Fruit fly (Drosophila melanogaster) whole organism, embryonic: ENCODE data around the gene CG6660.

Experiments
- ATbp ChIP-seq: fragments of 200-800 bp; sonication (Bioruptor generic); optimal IDR thresholded peaks from 2 replicates; lab custom pipeline; 2017; ENCODE audit warnings: missing biosample characterization, mild to moderate bottlenecking, missing genetic modification characterization, missing genetic modification reagents
- Blimp-1 ChIP-seq: fragments of 200-800 bp; sonication (Bioruptor generic); optimal IDR thresholded peaks from 3 replicates; lab custom pipeline; 2018; ENCODE audit warnings: missing biosample characterization, missing genetic modification characterization, mild to moderate bottlenecking, moderate library complexity, missing genetic modification reagents
- CG10267 ChIP-seq: fragments of 200-800 bp; sonication (Bioruptor generic); optimal IDR thresholded peaks from 2 replicates; lab custom pipeline; 2018; ENCODE audit warnings: missing biosample characterization, mild to moderate bottlenecking, missing genetic modification characterization, moderate library complexity
- CG13123 ChIP-seq: fragments of 200-800 bp; sonication (Bioruptor generic); optimal IDR thresholded peaks from 2 replicates; lab custom pipeline; 2016; ENCODE audit warnings: missing biosample characterization, missing genetic modification characterization
- CG14667 ChIP-seq: fragments of 200-800 bp; sonication (Bioruptor generic); IDR thresholded peaks from 2 replicates; pipeline ENCODE4 v1.3.6; 2022; ENCODE audit warnings: missing biosample characterization, missing genetic modification characterization
- CG14710 ChIP-seq: fragments of 200-800 bp; sonication (Bioruptor generic); optimal IDR thresholded peaks from 3 replicates; lab custom pipeline; 2019; ENCODE audit warnings: missing biosample characterization, mild to moderate bottlenecking, missing genetic modification characterization, moderate library complexity
- CG15696 ChIP-seq: fragments of 200-800 bp; sonication (Bioruptor generic); optimal IDR thresholded peaks from 2 replicates; lab custom pipeline; 2019; ENCODE audit warnings: missing biosample characterization, mild to moderate bottlenecking, missing genetic modification characterization, moderate library complexity
- CG17359 ChIP-seq: fragments of 200-800 bp; sonication (Bioruptor generic); optimal IDR thresholded peaks from 3 replicates; lab custom pipeline; 2018; ENCODE audit warnings: missing biosample characterization, mild to moderate bottlenecking, missing genetic modification characterization, moderate library complexity
- CG17361 ChIP-seq: fragments of 200-800 bp; sonication (Bioruptor generic); IDR thresholded peaks from 3 replicates; pipeline ENCODE4 v1.3.6; 2022; ENCODE audit warnings: missing biosample characterization, missing genetic modification characterization
- CG18262 ChIP-seq: fragments of 200-800 bp; optimal IDR thresholded peaks from 3 replicates; lab custom pipeline; 2019; ENCODE audit warnings: missing biosample characterization, mild to moderate bottlenecking, missing genetic modification characterization, moderate library complexity
- CG18599 ChIP-seq: fragments of 200-800 bp; sonication (Bioruptor generic); optimal IDR thresholded peaks from 3 replicates; lab custom pipeline; 2017; ENCODE audit warnings: missing biosample characterization, missing genetic modification characterization, mild to moderate bottlenecking, moderate library complexity, missing genetic modification reagents
- CG2202 ChIP-seq: fragments of 200-800 bp; sonication (Bioruptor generic); optimal IDR thresholded peaks from 2 replicates; lab custom pipeline; 2018; ENCODE audit warnings: missing biosample characterization, mild to moderate bottlenecking, missing genetic modification characterization
- CG2712 ChIP-seq: fragments of 200-800 bp; optimal IDR thresholded peaks from 3 replicates; lab custom pipeline; 2019; ENCODE audit warnings: missing biosample characterization, mild to moderate bottlenecking, missing genetic modification characterization, moderate library complexity
- CG31224 ChIP-seq: fragments of 200-800 bp; sonication (Bioruptor generic); IDR thresholded peaks from 2 replicates; pipeline ENCODE4 v1.3.6; 2022; ENCODE audit warnings: missing biosample characterization, missing genetic modification characterization
- CG32767 ChIP-seq: fragments of 200-800 bp; sonication (Bioruptor generic); IDR thresholded peaks from 2 replicates; pipeline ENCODE4 v1.3.6; 2022; ENCODE audit warnings: missing biosample characterization, missing genetic modification characterization
- CG4820 ChIP-seq: fragments of 200-800 bp; sonication (Bioruptor generic); optimal IDR thresholded peaks from 3 replicates; lab custom pipeline; 2016; ENCODE audit warnings: missing biosample characterization, missing genetic modification characterization
- CG6683 ChIP-seq: fragments of 200-800 bp; sonication (Bioruptor generic); optimal IDR thresholded peaks from 2 replicates; lab custom pipeline; 2017; ENCODE audit warnings: missing biosample characterization, mild to moderate bottlenecking, missing genetic modification characterization, missing genetic modification reagents
- CG6689 ChIP-seq: fragments of 200-800 bp; sonication (Bioruptor generic); IDR thresholded peaks from 2 replicates; pipeline ENCODE4 v1.3.6; 2022; ENCODE audit warnings: missing biosample characterization, missing genetic modification characterization
- CG9727 ChIP-seq: fragments of 200-800 bp; sonication (Bioruptor generic); optimal IDR thresholded peaks from 3 replicates; lab custom pipeline; 2017; ENCODE audit warnings: missing biosample characterization, mild to moderate bottlenecking, missing genetic modification characterization
- Dll ChIP-seq: fragments of 200-800 bp; sonication (Bioruptor generic); IDR thresholded peaks from 4 replicates; pipeline ENCODE4 v1.3.6; 2022; ENCODE audit warnings: missing biosample characterization, missing genetic modification characterization; ENCODE audit not compliant: partially characterized antibody
- Doc3 ChIP-seq: fragments of 200-800 bp; sonication (Bioruptor generic); IDR thresholded peaks from 3 replicates; pipeline ENCODE4 v1.3.6; 2022; ENCODE audit warnings: missing biosample characterization, missing genetic modification characterization; ENCODE audit not compliant: partially characterized antibody
- Elba2 ChIP-seq: fragments of 200-800 bp; sonication (Bioruptor generic); optimal IDR thresholded peaks from 3 replicates; lab custom pipeline; 2016; ENCODE audit warnings: missing biosample characterization, missing genetic modification characterization
- Hey ChIP-seq: fragments of 200-800 bp; sonication (Bioruptor generic); optimal IDR thresholded peaks from 3 replicates; lab custom pipeline; 2018; ENCODE audit warnings: missing biosample characterization, mild to moderate bottlenecking, missing genetic modification characterization
- MBD-R2 ChIP-seq: fragments of 200-800 bp; sonication (Bioruptor generic); IDR thresholded peaks from 2 replicates; pipeline ENCODE4 v1.3.6; 2022; ENCODE audit warnings: missing biosample characterization, missing genetic modification characterization
- Max ChIP-seq: fragments of 200-800 bp; sonication (Bioruptor generic); optimal IDR thresholded peaks from 2 replicates; lab custom pipeline; 2016; ENCODE audit warnings: missing biosample characterization, mild to moderate bottlenecking, missing genetic modification characterization
- Med ChIP-seq: fragments of 200-800 bp; sonication (Bioruptor generic); peaks from one replicate; lab custom pipeline; 2016; ENCODE audit warnings: missing biosample characterization, missing genetic modification characterization, mild to moderate bottlenecking, inconsistent platforms, moderate library complexity
- Rx ChIP-seq: fragments of 200-800 bp; sonication (Bioruptor generic); IDR thresholded peaks from 2 replicates; pipeline ENCODE4 v1.3.6; 2022; ENCODE audit warnings: missing biosample characterization, missing genetic modification characterization
- Sin3A ChIP-seq: fragments of >200 bp; optimal IDR thresholded peaks from 2 replicates; lab custom pipeline; 2018
- Sox102F ChIP-seq: fragments of 200-800 bp; sonication (Bioruptor generic); optimal IDR thresholded peaks from 2 replicates; lab custom pipeline; 2018; ENCODE audit warnings: missing biosample characterization, mild to moderate bottlenecking, missing genetic modification characterization, moderate library complexity
- Spps ChIP-seq: fragments of 200-800 bp; sonication (Bioruptor generic); optimal IDR thresholded peaks from 2 replicates; lab custom pipeline; 2018; ENCODE audit warnings: missing biosample characterization, mild to moderate bottlenecking, missing genetic modification characterization
- Taf1 ChIP-seq: fragments of 200-800 bp; sonication (Bioruptor generic); IDR thresholded peaks from 2 replicates; pipeline ENCODE4 v1.3.6; 2022; ENCODE audit warnings: missing biosample characterization, missing genetic modification characterization
- ab ChIP-seq: fragments of 200-800 bp; sonication (Bioruptor generic); optimal IDR thresholded peaks from 2 replicates; lab custom pipeline; 2016; ENCODE audit warnings: missing biosample characterization, missing genetic modification characterization
- bab2 ChIP-seq: fragments of 200-800 bp; sonication (Bioruptor generic); optimal IDR thresholded peaks from 2 replicates; lab custom pipeline; 2016; ENCODE audit warnings: missing biosample characterization, missing genetic modification characterization
- croc ChIP-seq: fragments of 200-800 bp; sonication (Bioruptor generic); conservative IDR thresholded peaks from 3 replicates; pipeline ENCODE4 v1.3.6; 2022; ENCODE audit warnings: missing biosample characterization, missing genetic modification characterization
- crol ChIP-seq: fragments of 200-800 bp; sonication (Bioruptor generic); IDR thresholded peaks from 2 replicates; pipeline ENCODE4 v1.3.6; 2022; ENCODE audit warnings: missing biosample characterization, missing genetic modification characterization
- fd96Cb ChIP-seq: fragments of 200-800 bp; sonication (Bioruptor generic); optimal IDR thresholded peaks from 2 replicates; lab custom pipeline; 2018; ENCODE audit warnings: missing biosample characterization, mild to moderate bottlenecking, missing genetic modification characterization, moderate library complexity
- fru ChIP-seq: fragments of >200 bp; optimal IDR thresholded peaks from 2 replicates; lab custom pipeline; 2017
- kay ChIP-seq: fragments of 200-800 bp; sonication (Bioruptor generic); optimal IDR thresholded peaks from 2 replicates; lab custom pipeline; 2016; ENCODE audit warnings: missing biosample characterization, missing genetic modification characterization
- lola ChIP-seq, 3 experiments: fragments of >200 bp in 2 of 3; fragments of 200-800 bp in 1 of 3; sonication (Bioruptor generic) in 1 of 3; optimal IDR thresholded peaks; 2 replicates each; lab custom pipeline; 2017 to 2019; ENCODE audit warnings: missing biosample characterization in 3 of 3, missing genetic modification characterization in 3 of 3, mild to moderate bottlenecking in 1 of 3, moderate library complexity in 1 of 3
- oc ChIP-seq: fragments of 200-800 bp; sonication (Bioruptor generic); optimal IDR thresholded peaks from 2 replicates; lab custom pipeline; 2018; ENCODE audit warnings: missing biosample characterization, mild to moderate bottlenecking, missing genetic modification characterization, moderate library complexity
- phol ChIP-seq: fragments of 200-800 bp; sonication (Bioruptor generic); optimal IDR thresholded peaks from 3 replicates; lab custom pipeline; 2018; ENCODE audit warnings: missing biosample characterization, mild to moderate bottlenecking, missing genetic modification characterization, moderate library complexity
- prd ChIP-seq, 3 experiments: fragments of >200 bp in 2 of 3; fragments of 200-800 bp in 1 of 3; sonication (Bioruptor generic) in 1 of 3; optimal IDR thresholded peaks in 2 of 3; IDR thresholded peaks in 1 of 3; 2 replicates in 2 of 3; 3 replicates in 1 of 3; pipeline versions ENCODE4 v1.3.6 to Lab custom; 2017 to 2022; ENCODE audit warnings: missing biosample characterization in 1 of 3, missing genetic modification characterization in 1 of 3
- pros ChIP-seq: fragments of 200-800 bp; sonication (Bioruptor generic); optimal IDR thresholded peaks from 3 replicates; lab custom pipeline; 2019; ENCODE audit warnings: missing biosample characterization, mild to moderate bottlenecking, missing genetic modification characterization, moderate library complexity
- psq ChIP-seq: fragments of 200-800 bp; sonication (Bioruptor generic); optimal IDR thresholded peaks from 2 replicates; lab custom pipeline; 2017; ENCODE audit warnings: missing biosample characterization, missing genetic modification characterization
- sens ChIP-seq: fragments of 200-800 bp; sonication (Bioruptor generic); peaks from one replicate; lab custom pipeline; 2016; ENCODE audit warnings: missing biosample characterization, missing genetic modification characterization
- sqz ChIP-seq: fragments of 200-800 bp; sonication (Bioruptor generic); optimal IDR thresholded peaks from 3 replicates; lab custom pipeline; 2018; ENCODE audit warnings: missing biosample characterization, mild to moderate bottlenecking, missing genetic modification characterization

The CG6660 gene

dm6 chr3R:22886832-22887231 lies 36.3 kb upstream of the CG6660 start (continued):
- peak; percentile 96 for TF ChIP-seq Hey (tag; lab: Kevin White, UChicago)
- peak; percentile 36 for TF ChIP-seq CG17359 (tag; lab: Kevin White, UChicago)
- no peak for TF ChIP-seq psq
- no peak for TF ChIP-seq CG2202
- TF ChIP-seq ab (GFP tag; lab: Kevin White, UChicago): no peak
- TF ChIP-seq oc (tag; lab: Kevin White, UChicago): peak; percentile 20
- no peak for TF ChIP-seq Spps (tag; lab: Kevin White, UChicago)
- no peak for TF ChIP-seq Taf1 (GFP tag; lab: Robert Waterston, UW)
- TF ChIP-seq CG10267 (tag; lab: Kevin White, UChicago): peak; percentile 52
- peak; percentile 44 for TF ChIP-seq CG14710
- no peak for TF ChIP-seq MBD-R2 (GFP tag; lab: Robert Waterston, UW)
- no peak for TF ChIP-seq Elba2 (GFP tag; lab: Kevin White, UChicago)
- TF ChIP-seq CG14667 (GFP tag; lab: Robert Waterston, UW): no peak
- TF ChIP-seq Rx: 0 out of 2 replicates have a peak, but pooled peaks have one; percentile 17
- peak; percentile 39 for TF ChIP-seq Sox102F
- no peak for TF ChIP-seq Doc3
- TF ChIP-seq sens (GFP tag; lab: Kevin White, UChicago): peak; percentile 81
- TF ChIP-seq CG18262 (tag; lab: Kevin White, UChicago): peak; percentile 55
- TF ChIP-seq CG9727 (GFP tag; lab: Kevin White, UChicago): peak; percentile 41
- peak in 1 of 3 experiments; percentile 61 for TF ChIP-seq lola (GFP tag; optimal IDR thresholded peaks at IDR 0.05; lab: Kevin White, UChicago)
- TF ChIP-seq kay (GFP tag; lab: Kevin White, UChicago): no peak
- no peak for TF ChIP-seq CG6683 (GFP tag; lab: Kevin White, UChicago)
- TF ChIP-seq CG31224 (GFP tag; lab: Robert Waterston, UW): no peak
- TF ChIP-seq fd96Cb (tag; lab: Kevin White, UChicago): peak; percentile 46
- TF ChIP-seq CG17361 (GFP tag; lab: Robert Waterston, UW): 0 out of 3 replicates have a peak, but pooled peaks have one; percentile 34
- TF ChIP-seq prd (optimal IDR thresholded peaks at IDR 0.05; lab: Kevin White, UChicago): no peak
- TF ChIP-seq prd (GFP tag; IDR thresholded peaks at IDR 0.05; lab: Robert Waterston, UW): peak; percentile 78
- peak; percentile 9 for TF ChIP-seq CG15696 (tag; lab: Kevin White, UChicago)
- TF ChIP-seq pros (GFP tag; lab: Kevin White, UChicago): peak; percentile 9
- no peak; the same call in 2 of the 3 replicates for TF ChIP-seq croc (GFP tag; lab: Robert Waterston, UW)
- TF ChIP-seq crol (GFP tag; lab: Robert Waterston, UW): no peak
- TF ChIP-seq Max (GFP tag; lab: Kevin White, UChicago): peak; percentile 6
- 0 out of 2 replicates have a peak, but pooled peaks have one; percentile 23 for TF ChIP-seq CG6689 (GFP tag; lab: Robert Waterston, UW)
- no peak for TF ChIP-seq sqz (GFP tag; lab: Kevin White, UChicago)
- TF ChIP-seq CG32767: no peak
- peak; percentile 26 for TF ChIP-seq CG4820 (GFP tag; lab: Kevin White, UChicago)
- TF ChIP-seq CG13123 (GFP tag; lab: Kevin White, UChicago): no peak
- no peak for TF ChIP-seq Sin3A (lab: Kevin White, UChicago)
- TF ChIP-seq Dll (GFP tag; lab: Robert Waterston, UW): no peak
- TF ChIP-seq fru (lab: Kevin White, UChicago): no peak
- TF ChIP-seq Blimp-1: peak; percentile 65
- peak; percentile 57 for TF ChIP-seq CG18599 (GFP tag; lab: Kevin White, UChicago)
- peak; percentile 64 for TF ChIP-seq CG2712 (tag; lab: Kevin White, UChicago)
- TF ChIP-seq phol (tag; lab: Kevin White, UChicago): peak; percentile 58
- TF ChIP-seq bab2 (GFP tag; lab: Kevin White, UChicago): no peak
- TF ChIP-seq ATbp (GFP tag; lab: Kevin White, UChicago): peak; percentile 50
- peak; percentile 75 for TF ChIP-seq Med (GFP tag; lab: Kevin White, UChicago)
